Worm (Caenorhabditis elegans) whole organism, young adult: ENCODE measurements around the gene F47B8.18.
"Not testable (repeated sequence)": the region's sequence is repeated elsewhere in the genome, so short reads cannot be mapped to it uniquely, and the experiment has no call there.

ENCODE experiments used
- C06A6.2 ChIP-seq: fragments of 200-800 bp; sonication (Bioruptor generic); conservative IDR thresholded peaks from 2 replicates; pipeline ENCODE4 v1.3.6; 2022; ENCODE audit warnings: missing genetic modification characterization, missing compliant biosample characterization
- F57C9.4 ChIP-seq: sonication (generic microtip); optimal IDR thresholded peaks from 2 replicates; lab custom pipeline; 2017; ENCODE audit warnings: mild to moderate bottlenecking, missing genetic modification characterization, missing compliant biosample characterization
- T26A5.8 ChIP-seq: sonication (generic microtip); optimal IDR thresholded peaks from 2 replicates; lab custom pipeline; 2016; ENCODE audit warnings: missing genetic modification characterization, missing compliant biosample characterization
- Y67H2A.10 ChIP-seq: fragments of 200-800 bp; sonication (Bioruptor generic); conservative IDR thresholded peaks from 2 replicates; pipeline ENCODE4 v1.3.6; 2022; ENCODE audit warnings: missing genetic modification reagents, missing genetic modification characterization, missing compliant biosample characterization
- attf-3 ChIP-seq: fragments of 200-800 bp; sonication (Bioruptor generic); conservative IDR thresholded peaks from 2 replicates; pipeline ENCODE4 v1.3.6; 2022; ENCODE audit warnings: missing genetic modification reagents, missing genetic modification characterization, missing compliant biosample characterization
- attf-6 ChIP-seq: fragments of 200-800 bp; sonication (Bioruptor generic); IDR thresholded peaks from 2 replicates; pipeline ENCODE4 v1.3.6; 2022; ENCODE audit warnings: missing genetic modification reagents, missing genetic modification characterization, missing compliant biosample characterization
- bed-1 ChIP-seq: fragments of 200-800 bp; sonication (Bioruptor generic); IDR thresholded peaks from 2 replicates; pipeline ENCODE4 v1.3.6; 2022; ENCODE audit warnings: missing genetic modification reagents, missing genetic modification characterization, missing compliant biosample characterization
- ceh-100 ChIP-seq: fragments of 200-800 bp; sonication (Bioruptor generic); IDR thresholded peaks from 2 replicates; pipeline ENCODE4 v1.3.6; 2022; ENCODE audit warnings: missing genetic modification reagents, missing genetic modification characterization, missing compliant biosample characterization
- ceh-79 ChIP-seq: sonication (generic microtip); optimal IDR thresholded peaks from 2 replicates; lab custom pipeline; 2017; ENCODE audit warnings: mild to moderate bottlenecking, missing genetic modification characterization, missing compliant biosample characterization
- die-1 ChIP-seq: sonication (generic microtip); optimal IDR thresholded peaks from 2 replicates; lab custom pipeline; 2016; ENCODE audit warnings: missing genotype, mild to moderate bottlenecking, missing genetic modification characterization, missing compliant biosample characterization
- ets-4 ChIP-seq: fragments of 200-800 bp; sonication (Bioruptor generic); optimal IDR thresholded peaks from 2 replicates; lab custom pipeline; 2018; ENCODE audit warnings: mild to moderate bottlenecking, missing genetic modification characterization, missing compliant biosample characterization
- hmg-20 ChIP-seq: fragments of 200-800 bp; sonication (Bioruptor generic); IDR thresholded peaks from 2 replicates; pipeline ENCODE4 v1.3.6; 2022; ENCODE audit warnings: missing genetic modification reagents, missing genetic modification characterization, missing compliant biosample characterization
- let-607 ChIP-seq, 2 experiments: fragments of 200-800 bp in 1 of 2; sonication (Bioruptor generic) in 1 of 2; sonication (generic microtip) in 1 of 2; optimal IDR thresholded peaks; 2 replicates each; lab custom pipeline; 2016 to 2018; ENCODE audit warnings: mild to moderate bottlenecking in 2 of 2, missing compliant biosample characterization in 2 of 2, missing genetic modification characterization in 2 of 2, moderate library complexity in 2 of 2, missing genotype in 1 of 2
- lsl-1 ChIP-seq: fragments of 200-800 bp; sonication (Bioruptor generic); optimal IDR thresholded peaks from 2 replicates; lab custom pipeline; 2018; ENCODE audit warnings: mild to moderate bottlenecking, missing genetic modification characterization, moderate library complexity, missing compliant biosample characterization
- madf-8 ChIP-seq: fragments of 200-800 bp; sonication (Bioruptor generic); conservative IDR thresholded peaks from 2 replicates; pipeline ENCODE4 v1.3.6; 2022; ENCODE audit warnings: missing genetic modification reagents, missing genetic modification characterization, missing compliant biosample characterization
- nhr-179 ChIP-seq: sonication (generic microtip); optimal IDR thresholded peaks from 2 replicates; lab custom pipeline; 2016; ENCODE audit warnings: mild to moderate bottlenecking, missing genetic modification characterization, missing compliant biosample characterization
- nhr-80 ChIP-seq: sonication (generic microtip); optimal IDR thresholded peaks from 2 replicates; lab custom pipeline; 2016; ENCODE audit warnings: missing genetic modification characterization, missing compliant biosample characterization
- nhr-90 ChIP-seq: sonication (generic microtip); optimal IDR thresholded peaks from 2 replicates; lab custom pipeline; 2016; ENCODE audit warnings: missing genotype, mild to moderate bottlenecking, missing genetic modification characterization, missing compliant biosample characterization
- pbrm-1 ChIP-seq: fragments of 200-800 bp; sonication (Bioruptor generic); IDR thresholded peaks from 2 replicates; pipeline ENCODE4 v1.3.6; 2022; ENCODE audit warnings: missing genetic modification reagents, missing genetic modification characterization, missing compliant biosample characterization
- repo-1 ChIP-seq: sonication (generic microtip); optimal IDR thresholded peaks from 2 replicates; lab custom pipeline; 2017; ENCODE audit warnings: mild to moderate bottlenecking, missing genetic modification characterization, missing compliant biosample characterization
- rpc-1 ChIP-seq, 2 experiments: fragments of 150-350 bp in 1 of 2; sonication (generic microtip) in 1 of 2; optimal IDR thresholded peaks; 2 replicates each; lab custom pipeline; 2014 to 2018; ENCODE audit warnings: missing biosample characterization in 1 of 2, missing genetic modification characterization in 1 of 2, missing genetic modification reagents in 1 of 2, missing genotype in 1 of 2
- sdz-38 ChIP-seq: sonication (generic microtip); optimal IDR thresholded peaks from 2 replicates; lab custom pipeline; 2016; ENCODE audit warnings: missing genotype, missing genetic modification characterization, missing compliant biosample characterization
- snpc-1.3 ChIP-seq: sonication (generic microtip); optimal IDR thresholded peaks from 2 replicates; lab custom pipeline; 2017; ENCODE audit warnings: missing genetic modification characterization, mild to moderate bottlenecking, missing compliant biosample characterization, antibody characterized with exemption, moderate library complexity, missing genotype, missing genetic modification reagents; ENCODE audit not compliant: insufficient read depth
- tbp1 ChIP-seq: fragments of 200-800 bp; sonication (Bioruptor generic); optimal IDR thresholded peaks from 2 replicates; lab custom pipeline; 2018; ENCODE audit warnings: mild to moderate bottlenecking, missing genetic modification characterization, missing compliant biosample characterization
- ztf-28 ChIP-seq: fragments of 200-800 bp; sonication (Bioruptor generic); IDR thresholded peaks from 2 replicates; pipeline ENCODE4 v1.3.6; 2022; ENCODE audit warnings: missing genetic modification reagents, missing genetic modification characterization, missing compliant biosample characterization
- ztf-3 ChIP-seq: fragments of 200-800 bp; sonication (Bioruptor generic); optimal IDR thresholded peaks from 2 replicates; lab custom pipeline; 2018; ENCODE audit warnings: mild to moderate bottlenecking, missing genetic modification characterization, missing compliant biosample characterization

Gene F47B8.18

ce11 chrV:14314236-14314635, 11.0 kb downstream of the F47B8.18 start, which contains the start of gene F47B8.1:
F47B8.1 (minus strand) TSS chrV:14314336.
- no peak for TF ChIP-seq F57C9.4
- TF ChIP-seq ceh-100 (GFP tag; lab: Robert Waterston, UW), result no peak
- TF ChIP-seq, all 124 proteins: peak for 0

- TF ChIP-seq nhr-90 (no peak), rpc-1 (optimal IDR thresholded peaks at IDR 0.05; lab: Kevin White, UChicago) (no peak), rpc-1 (tag; optimal IDR thresholded peaks at IDR 0.05; lab: Kevin White, UChicago) (no peak), ztf-3 (no peak), attf-6 (GFP tag; lab: Robert Waterston, UW) (no peak), sdz-38 (tag; lab: Kevin White, UChicago) (no peak), T26A5.8 (tag; lab: Kevin White, UChicago) (no peak), bed-1 (GFP tag; lab: Robert Waterston, UW) (no peak)
Observed at ce11 chrV:14312695-14313094, 12.6 kb downstream of the F47B8.18 start, which contains the start of gene F14D7.8. F14D7.8 (minus strand) TSS chrV:14312795.

- no peak for TF ChIP-seq pbrm-1 (GFP tag; lab: Robert Waterston, UW)
- no peak for TF ChIP-seq snpc-1.3 (tag; lab: Kevin White, UChicago)
- TF ChIP-seq ztf-28, result no peak
- no peak for TF ChIP-seq die-1
- no peak for TF ChIP-seq repo-1 (tag; lab: Kevin White, UChicago)
- no peak for TF ChIP-seq let-607 (tag; optimal IDR thresholded peaks at IDR 0.05; lab: Kevin White, UChicago)
- TF ChIP-seq nhr-179 (tag; lab: Kevin White, UChicago), result no peak
- no peak for TF ChIP-seq attf-3 (GFP tag; lab: Robert Waterston, UW)
- TF ChIP-seq madf-8 (GFP tag; lab: Robert Waterston, UW), result no peak
- TF ChIP-seq ets-4 (GFP tag; lab: Kevin White, UChicago), result no peak
Observed at ce11 chrV:14311115-14311514, 14.1 kb downstream of the F47B8.18 start, which contains the start of gene ddn-3. ddn-3 (minus strand) TSS chrV:14311215.

- TF ChIP-seq madf-8 (GFP tag; lab: Robert Waterston, UW); tbp1 (GFP tag; lab: Kevin White, UChicago); lsl-1 (GFP tag; lab: Kevin White, UChicago): not testable (repeated sequence)
Observed at ce11 chrV:14309632-14310031, 15.6 kb downstream of the F47B8.18 start, which contains the start of gene F14D7.14. F14D7.14 (plus strand) TSS chrV:14309932.

- not testable (repeated sequence) for TF ChIP-seq ceh-79 (tag; lab: Kevin White, UChicago); ztf-28; hmg-20 (GFP tag; lab: Robert Waterston, UW)
Observed at ce11 chrV:14308164-14308563, 17.1 kb downstream of the F47B8.18 start, which contains the start of gene spig-5. spig-5 (plus strand) TSS chrV:14308464.

DNA sequence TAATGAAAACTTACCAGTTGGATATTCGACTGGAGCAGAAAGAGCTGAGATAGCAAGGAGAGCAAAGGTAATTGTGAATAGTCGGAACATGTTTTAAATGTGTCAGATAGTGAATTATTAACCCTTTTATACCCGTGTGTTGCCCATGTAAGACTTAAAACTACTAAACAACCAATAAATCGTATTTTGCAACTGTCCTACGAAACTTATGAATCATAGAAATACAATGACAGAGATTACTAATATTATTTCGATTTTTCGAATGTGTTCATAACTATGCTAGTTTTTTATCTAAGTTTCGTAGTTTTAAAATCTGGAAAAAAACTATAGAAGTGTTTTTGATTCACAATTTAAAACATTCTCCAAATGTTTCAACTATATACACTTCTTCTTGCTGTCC, 18.5 kb downstream of the F47B8.18 start, which contains the start of gene spig-4:
Gene spig-4, minus strand, starts transcription at position 101 of the 400 bp plus-strand sequence.
- not testable (repeated sequence) for TF ChIP-seq C06A6.2 (GFP tag; lab: Robert Waterston, UW); Y67H2A.10 (GFP tag; lab: Robert Waterston, UW); snpc-1.3 (tag; lab: Kevin White, UChicago)

- TF ChIP-seq nhr-80 (tag; lab: Kevin White, UChicago), result peak; percentile 21
- no peak for TF ChIP-seq ztf-28
- TF ChIP-seq, all 124 proteins: peak for 1
Observed at ce11 chrV:14301076-14301475, 24.2 kb downstream of the F47B8.18 start, which contains the start of gene F14D7.6. F14D7.6 (plus strand) TSS chrV:14301413.
